Fruit fly (Drosophila melanogaster) whole organism, embryonic: ENCODE data around the gene CG13928.

Experiments
- Atf6 ChIP-seq: fragments of 200-800 bp; sonication (Bioruptor generic); IDR thresholded peaks from 2 replicates; pipeline ENCODE4 v1.3.6; 2022; ENCODE audit warnings: missing biosample characterization, missing genetic modification characterization
- CG11085 ChIP-seq: fragments of 200-800 bp; sonication (Bioruptor generic); IDR thresholded peaks from 2 replicates; pipeline ENCODE4 v1.3.6; 2022; ENCODE audit warnings: missing biosample characterization, missing genetic modification characterization
- CG12391 ChIP-seq: fragments of 200-800 bp; sonication (Bioruptor generic); optimal IDR thresholded peaks from 3 replicates; lab custom pipeline; 2018; ENCODE audit warnings: missing biosample characterization, mild to moderate bottlenecking, missing genetic modification characterization, moderate library complexity
- CG12942 ChIP-seq: fragments of 200-800 bp; sonication (Bioruptor generic); optimal IDR thresholded peaks from 3 replicates; lab custom pipeline; 2016; ENCODE audit warnings: missing biosample characterization, missing genetic modification characterization
- CG13123 ChIP-seq: fragments of 200-800 bp; sonication (Bioruptor generic); optimal IDR thresholded peaks from 2 replicates; lab custom pipeline; 2016; ENCODE audit warnings: missing biosample characterization, missing genetic modification characterization
- CG13287 ChIP-seq: fragments of 200-800 bp; sonication (Bioruptor generic); IDR thresholded peaks from 2 replicates; pipeline ENCODE4 v1.3.6; 2022; ENCODE audit warnings: missing biosample characterization, missing genetic modification characterization; ENCODE audit not compliant: partially characterized antibody
- CG14441 ChIP-seq: fragments of 200-800 bp; sonication (Bioruptor generic); IDR thresholded peaks from 2 replicates; pipeline ENCODE4 v1.3.6; 2022; ENCODE audit warnings: missing biosample characterization, missing genetic modification characterization
- CG15269 ChIP-seq: fragments of 200-800 bp; sonication (Bioruptor generic); optimal IDR thresholded peaks from 2 replicates; lab custom pipeline; 2018; ENCODE audit warnings: missing biosample characterization, mild to moderate bottlenecking, missing genetic modification characterization, moderate library complexity
- CG18262 ChIP-seq: fragments of 200-800 bp; optimal IDR thresholded peaks from 3 replicates; lab custom pipeline; 2019; ENCODE audit warnings: missing biosample characterization, mild to moderate bottlenecking, missing genetic modification characterization, moderate library complexity
- CG2199 ChIP-seq: fragments of 200-800 bp; sonication (Bioruptor generic); IDR thresholded peaks from 3 replicates; pipeline ENCODE4 v1.3.6; 2022; ENCODE audit warnings: missing biosample characterization, missing genetic modification characterization
- CG2889 ChIP-seq: fragments of 200-800 bp; sonication (Bioruptor generic); IDR thresholded peaks from 3 replicates; pipeline ENCODE4 v1.3.6; 2022; ENCODE audit warnings: missing biosample characterization, missing genetic modification characterization
- CG32772 ChIP-seq: fragments of 200-800 bp; sonication (Bioruptor generic); IDR thresholded peaks from 2 replicates; pipeline ENCODE4 v1.3.6; 2022; ENCODE audit warnings: missing biosample characterization, missing genetic modification characterization
- CG34422 ChIP-seq: fragments of 200-800 bp; sonication (Bioruptor generic); IDR thresholded peaks from 3 replicates; pipeline ENCODE4 v1.3.6; 2022; ENCODE audit warnings: missing biosample characterization, missing genetic modification characterization
- CG7556 ChIP-seq: fragments of 200-800 bp; sonication (Bioruptor generic); optimal IDR thresholded peaks from 2 replicates; lab custom pipeline; 2017; ENCODE audit warnings: missing biosample characterization, mild to moderate bottlenecking, missing genetic modification characterization
- CG9932 ChIP-seq: fragments of 200-800 bp; sonication (Bioruptor generic); IDR thresholded peaks from 2 replicates; pipeline ENCODE4 v1.3.6; 2022; ENCODE audit warnings: missing biosample characterization, missing genetic modification characterization
- CTCF ChIP-seq: fragments of 200-800 bp; sonication (Bioruptor generic); optimal IDR thresholded peaks from 2 replicates; lab custom pipeline; 2017; ENCODE audit warnings: missing biosample characterization, mild to moderate bottlenecking, missing genetic modification characterization, moderate library complexity
- CoRest ChIP-seq: fragments of 200-800 bp; sonication (Bioruptor generic); optimal IDR thresholded peaks from 3 replicates; lab custom pipeline; 2018; ENCODE audit warnings: missing biosample characterization, mild to moderate bottlenecking, missing genetic modification characterization, moderate library complexity
- Dip3 ChIP-seq: fragments of 200-800 bp; sonication (Bioruptor generic); optimal IDR thresholded peaks from 3 replicates; lab custom pipeline; 2016; ENCODE audit warnings: missing biosample characterization, missing genetic modification characterization
- E2f1 ChIP-seq: fragments of 200-800 bp; sonication (Bioruptor generic); IDR thresholded peaks from 2 replicates; pipeline ENCODE4 v1.3.6; 2022; ENCODE audit warnings: missing biosample characterization, missing genetic modification characterization
- E2f2 ChIP-seq: fragments of 200-800 bp; sonication (Bioruptor generic); IDR thresholded peaks from 2 replicates; pipeline ENCODE4 v1.3.6; 2022; ENCODE audit warnings: missing biosample characterization, missing genetic modification characterization
- HLH54F ChIP-seq: fragments of 200-800 bp; sonication (Bioruptor generic); optimal IDR thresholded peaks from 3 replicates; lab custom pipeline; 2016; ENCODE audit warnings: missing biosample characterization, missing genetic modification characterization
- Lpt ChIP-seq: fragments of >200 bp; optimal IDR thresholded peaks from 2 replicates; lab custom pipeline; 2018; ENCODE audit warnings: missing biosample characterization, missing genetic modification characterization
- Optix ChIP-seq: fragments of 200-800 bp; sonication (Bioruptor generic); IDR thresholded peaks from 3 replicates; pipeline ENCODE4 v1.3.6; 2022; ENCODE audit warnings: missing biosample characterization, missing genetic modification characterization
- PHDP ChIP-seq: fragments of 200-800 bp; sonication (Bioruptor generic); optimal IDR thresholded peaks from 3 replicates; lab custom pipeline; 2018; ENCODE audit warnings: missing biosample characterization, mild to moderate bottlenecking, missing genetic modification characterization, moderate library complexity
- Pdp1 ChIP-seq, 2 experiments: fragments of 200-800 bp; sonication (Bioruptor generic); optimal IDR thresholded peaks; 3 replicates each; lab custom pipeline; 2016; ENCODE audit warnings: missing biosample characterization in 2 of 2, missing genetic modification characterization in 2 of 2, mild to moderate bottlenecking in 1 of 2, moderate library complexity in 1 of 2
- Sin3A ChIP-seq: fragments of >200 bp; optimal IDR thresholded peaks from 2 replicates; lab custom pipeline; 2018
- Tbp ChIP-seq: fragments of >200 bp; optimal IDR thresholded peaks from 2 replicates; lab custom pipeline; 2018; ENCODE audit warnings: missing biosample characterization, missing genetic modification characterization
- Trl ChIP-seq, 3 experiments: fragments of >200 bp in 2 of 3; fragments of 200-800 bp in 1 of 3; sonication (Bioruptor generic) in 1 of 3; optimal IDR thresholded peaks; 2 replicates in 1 of 3; 3 replicates in 2 of 3; lab custom pipeline; 2016 to 2017; ENCODE audit warnings: missing biosample characterization in 1 of 3, missing genetic modification characterization in 1 of 3
- ac ChIP-seq: fragments of 200-800 bp; sonication (Bioruptor generic); optimal IDR thresholded peaks from 3 replicates; lab custom pipeline; 2017; ENCODE audit warnings: missing biosample characterization, mild to moderate bottlenecking, missing genetic modification characterization
- ap ChIP-seq: fragments of 200-800 bp; sonication (Bioruptor generic); IDR thresholded peaks from 2 replicates; pipeline ENCODE4 v1.3.6; 2022; ENCODE audit warnings: missing biosample characterization, missing genetic modification characterization
- bab2 ChIP-seq: fragments of 200-800 bp; sonication (Bioruptor generic); optimal IDR thresholded peaks from 2 replicates; lab custom pipeline; 2016; ENCODE audit warnings: missing biosample characterization, missing genetic modification characterization
- btn ChIP-seq: fragments of 200-800 bp; sonication (Bioruptor generic); optimal IDR thresholded peaks from 2 replicates; lab custom pipeline; 2016; ENCODE audit warnings: missing biosample characterization, missing genetic modification characterization
- da ChIP-seq: fragments of 200-800 bp; sonication (Bioruptor generic); optimal IDR thresholded peaks from 2 replicates; lab custom pipeline; 2016; ENCODE audit warnings: missing biosample characterization, missing genetic modification characterization
- dmrt99B ChIP-seq: fragments of 200-800 bp; sonication (Bioruptor generic); optimal IDR thresholded peaks from 2 replicates; lab custom pipeline; 2018; ENCODE audit warnings: missing biosample characterization, mild to moderate bottlenecking, missing genetic modification characterization, moderate library complexity
- eyg ChIP-seq: fragments of 200-800 bp; sonication (Bioruptor generic); optimal IDR thresholded peaks from 3 replicates; lab custom pipeline; 2016; ENCODE audit warnings: missing biosample characterization, missing genetic modification characterization
- ftz-f1 ChIP-seq: fragments of 200-800 bp; sonication (Bioruptor generic); optimal IDR thresholded peaks from 2 replicates; lab custom pipeline; 2016; ENCODE audit warnings: missing biosample characterization, missing genetic modification characterization
- ind ChIP-seq: fragments of 200-800 bp; sonication (Bioruptor generic); optimal IDR thresholded peaks from 3 replicates; lab custom pipeline; 2016; ENCODE audit warnings: missing biosample characterization, missing genetic modification characterization
- jing ChIP-seq: fragments of 200-800 bp; sonication (Bioruptor generic); optimal IDR thresholded peaks from 2 replicates; lab custom pipeline; 2018; ENCODE audit warnings: missing biosample characterization, mild to moderate bottlenecking, missing genetic modification characterization
- klu ChIP-seq: fragments of 200-800 bp; sonication (Bioruptor generic); IDR thresholded peaks from 2 replicates; pipeline ENCODE4 v1.3.6; 2022; ENCODE audit warnings: missing biosample characterization, missing genetic modification characterization
- lmd ChIP-seq: fragments of 200-800 bp; sonication (Bioruptor generic); IDR thresholded peaks from 2 replicates; pipeline ENCODE4 v1.3.6; 2022; ENCODE audit warnings: missing biosample characterization, missing genetic modification characterization
- mirr ChIP-seq: fragments of 200-800 bp; sonication (Bioruptor generic); optimal IDR thresholded peaks from 3 replicates; lab custom pipeline; 2018; ENCODE audit warnings: missing biosample characterization, mild to moderate bottlenecking, missing genetic modification characterization
- pnt ChIP-seq: fragments of 200-800 bp; sonication (Bioruptor generic); optimal IDR thresholded peaks from 3 replicates; lab custom pipeline; 2016; ENCODE audit warnings: missing biosample characterization, missing genetic modification characterization
- rib ChIP-seq: fragments of 200-800 bp; sonication (Bioruptor generic); IDR thresholded peaks from 2 replicates; pipeline ENCODE4 v1.3.6; 2022; ENCODE audit warnings: missing biosample characterization, missing genetic modification characterization
- ro ChIP-seq: fragments of 200-800 bp; sonication (Bioruptor generic); IDR thresholded peaks from 2 replicates; pipeline ENCODE4 v1.3.6; 2022; ENCODE audit warnings: missing biosample characterization, missing genetic modification characterization
- row ChIP-seq: fragments of 200-800 bp; sonication (Bioruptor generic); IDR thresholded peaks from 3 replicates; pipeline ENCODE4 v1.3.6; 2022; ENCODE audit warnings: missing biosample characterization, missing genetic modification characterization
- scrt ChIP-seq: fragments of 200-800 bp; sonication (Bioruptor generic); optimal IDR thresholded peaks from 2 replicates; lab custom pipeline; 2018; ENCODE audit warnings: missing biosample characterization, mild to moderate bottlenecking, missing genetic modification characterization, moderate library complexity
- seq ChIP-seq: fragments of 200-800 bp; sonication (Bioruptor generic); IDR thresholded peaks from 2 replicates; pipeline ENCODE4 v1.3.6; 2022; ENCODE audit warnings: missing biosample characterization, missing genetic modification characterization
- sna ChIP-seq: fragments of 200-800 bp; sonication (Bioruptor generic); IDR thresholded peaks from 2 replicates; pipeline ENCODE4 v1.3.6; 2022; ENCODE audit warnings: missing biosample characterization, missing genetic modification characterization; ENCODE audit not compliant: partially characterized antibody
- sqz ChIP-seq: fragments of 200-800 bp; sonication (Bioruptor generic); optimal IDR thresholded peaks from 3 replicates; lab custom pipeline; 2018; ENCODE audit warnings: missing biosample characterization, mild to moderate bottlenecking, missing genetic modification characterization
- tio ChIP-seq: fragments of 200-800 bp; sonication (Bioruptor generic); optimal IDR thresholded peaks from 2 replicates; lab custom pipeline; 2017; ENCODE audit warnings: missing biosample characterization, missing genetic modification characterization, inconsistent platforms
- twi ChIP-seq: fragments of 200-800 bp; optimal IDR thresholded peaks from 2 replicates; lab custom pipeline; 2019; ENCODE audit warnings: missing biosample characterization, mild to moderate bottlenecking, missing genetic modification characterization, moderate library complexity
- zen2 ChIP-seq: fragments of 200-800 bp; sonication (Bioruptor generic); IDR thresholded peaks from 3 replicates; pipeline ENCODE4 v1.3.6; 2022; ENCODE audit warnings: missing biosample characterization, missing genetic modification characterization; ENCODE audit not compliant: partially characterized antibody
- zfh1 ChIP-seq: fragments of 200-800 bp; sonication (Bioruptor generic); IDR thresholded peaks from 3 replicates; pipeline ENCODE4 v1.3.6; 2022; ENCODE audit warnings: missing biosample characterization, missing genetic modification characterization
- zfh2 ChIP-seq: fragments of 200-800 bp; sonication (Bioruptor generic); optimal IDR thresholded peaks from 2 replicates; lab custom pipeline; 2016; ENCODE audit warnings: missing biosample characterization, missing genetic modification characterization

Gene CG13928

dm6 chr3L:1584781-1585180, 43.4 kb downstream of the CG13928 start (continued):
- TF ChIP-seq scrt (GFP tag; lab: Kevin White, UChicago) = no peak
- TF ChIP-seq E2f2 (GFP tag; lab: Robert Waterston, UW) = no peak
- no peak for TF ChIP-seq ftz-f1 (GFP tag; lab: Kevin White, UChicago)
- TF ChIP-seq twi (tag; lab: Kevin White, UChicago) = no peak
- no peak for TF ChIP-seq Atf6 (GFP tag; lab: Robert Waterston, UW)
- no peak for TF ChIP-seq klu (GFP tag; lab: Robert Waterston, UW)
- no peak for TF ChIP-seq CG2199 (GFP tag; lab: Robert Waterston, UW)
- peak; percentile 16 for TF ChIP-seq bab2
- TF ChIP-seq row (GFP tag; lab: Robert Waterston, UW) = 0 out of 3 replicates have a peak, but pooled peaks have one; percentile 26
- TF ChIP-seq PHDP = no peak
- peak; percentile 66 for TF ChIP-seq lmd (GFP tag; lab: Robert Waterston, UW)
- TF ChIP-seq Pdp1 (GFP tag; optimal IDR thresholded peaks at IDR 0.05; lab: Kevin White, UChicago) = no peak
- TF ChIP-seq ac (GFP tag; lab: Kevin White, UChicago) = no peak
- peak; percentile 69 for TF ChIP-seq dmrt99B (tag; lab: Kevin White, UChicago)
- no peak for TF ChIP-seq Dip3 (GFP tag; lab: Kevin White, UChicago)
- TF ChIP-seq ap (GFP tag; lab: Robert Waterston, UW) = no peak
- no peak for TF ChIP-seq Lpt
- TF ChIP-seq CG9932 (GFP tag; lab: Robert Waterston, UW) = no peak
- no peak for TF ChIP-seq CG12942 (GFP tag; lab: Kevin White, UChicago)
- no peak for TF ChIP-seq Tbp (GFP tag; lab: Kevin White, UChicago)
- TF ChIP-seq CG7556 = no peak
- TF ChIP-seq zfh2 (GFP tag; lab: Kevin White, UChicago) = no peak
- no peak for TF ChIP-seq da (GFP tag; lab: Kevin White, UChicago)
- no peak for TF ChIP-seq CTCF
- TF ChIP-seq seq (GFP tag; lab: Robert Waterston, UW) = no peak
- no peak for TF ChIP-seq CG13287
- no peak for TF ChIP-seq E2f1 (GFP tag; lab: Robert Waterston, UW)
- no peak for TF ChIP-seq mirr (GFP tag; lab: Kevin White, UChicago)
- TF ChIP-seq Sin3A (lab: Kevin White, UChicago) = no peak
- TF ChIP-seq rib (GFP tag; lab: Robert Waterston, UW) = no peak
- TF ChIP-seq CG15269 = no peak
- 0 out of 2 replicates have a peak, but pooled peaks have one; percentile 25 for TF ChIP-seq CG14441 (GFP tag; lab: Robert Waterston, UW)
- TF ChIP-seq ro (GFP tag; lab: Robert Waterston, UW) = no peak
- peak; percentile 46 for TF ChIP-seq CG18262 (tag; lab: Kevin White, UChicago)
- no peak for TF ChIP-seq CG34422
- TF ChIP-seq sna (GFP tag; lab: Robert Waterston, UW) = no peak
- no peak for TF ChIP-seq eyg
- TF ChIP-seq ind (GFP tag; lab: Kevin White, UChicago) = no peak
- no peak for TF ChIP-seq btn (GFP tag; lab: Kevin White, UChicago)
- TF ChIP-seq CG32772 = no peak
- 0 out of 3 replicates have a peak, but pooled peaks have one; percentile 29 for TF ChIP-seq Optix (GFP tag; lab: Robert Waterston, UW)
- TF ChIP-seq zfh1 (GFP tag; lab: Robert Waterston, UW) = peak; percentile 58; the same call in 2 of the 3 replicates
- TF ChIP-seq pnt (GFP tag; lab: Kevin White, UChicago) = no peak
- no peak for TF ChIP-seq CG12391
- no peak for TF ChIP-seq jing (GFP tag; lab: Kevin White, UChicago)
- no peak for TF ChIP-seq tio (GFP tag; lab: Kevin White, UChicago)
- no peak for TF ChIP-seq sqz (GFP tag; lab: Kevin White, UChicago)
- TF ChIP-seq Trl (optimal IDR thresholded peaks at IDR 0.05; lab: Kevin White, UChicago) = no peak
- TF ChIP-seq Trl (GFP tag; optimal IDR thresholded peaks at IDR 0.05; lab: Kevin White, UChicago) = no peak
- no peak for TF ChIP-seq CG2889
- no peak for TF ChIP-seq HLH54F (GFP tag; lab: Kevin White, UChicago)
- no peak for TF ChIP-seq CG11085 (GFP tag; lab: Robert Waterston, UW)
- TF ChIP-seq zen2 (GFP tag; lab: Robert Waterston, UW) = no peak
- no peak for TF ChIP-seq CG13123
- TF ChIP-seq CoRest (tag; lab: Kevin White, UChicago) = no peak
